Worm (Caenorhabditis elegans) whole organism, L4 larva: Measurements from ENCODE around the gene gcy-33.

Source experiments
- D1046.2 ChIP-seq: fragments of 200-800 bp; sonication (Bioruptor generic); IDR thresholded peaks from 2 replicates; pipeline ENCODE4 v1.3.6; 2022; ENCODE audit warnings: missing genetic modification characterization, missing compliant biosample characterization
- F10B5.3 ChIP-seq: sonication (generic microtip); optimal IDR thresholded peaks from 2 replicates; lab custom pipeline; 2016; ENCODE audit warnings: mild to moderate bottlenecking, missing genetic modification characterization, missing compliant biosample characterization
- F37D6.2 ChIP-seq: sonication (generic microtip); optimal IDR thresholded peaks from 2 replicates; lab custom pipeline; 2016; ENCODE audit warnings: mild to moderate bottlenecking, missing genetic modification characterization, missing compliant biosample characterization
- R02D3.7 ChIP-seq: fragments of 150-350 bp; sonication (generic microtip); optimal IDR thresholded peaks from 3 replicates; lab custom pipeline; 2014; ENCODE audit warnings: missing biosample characterization, missing genetic modification characterization
- T26A8.4 ChIP-seq: fragments of 200-800 bp; sonication (Bioruptor generic); IDR thresholded peaks from 2 replicates; pipeline ENCODE4 v1.3.6; 2022; ENCODE audit warnings: missing genetic modification characterization, missing compliant biosample characterization
- Y105C5A.15 ChIP-seq: fragments of 200-800 bp; sonication (Bioruptor generic); IDR thresholded peaks from 2 replicates; pipeline ENCODE4 v1.3.6; 2022; ENCODE audit warnings: missing genetic modification characterization, missing compliant biosample characterization
- Y48G9A.11 ChIP-seq: fragments of 200-800 bp; sonication (Bioruptor generic); IDR thresholded peaks from 2 replicates; pipeline ENCODE4 v1.3.6; 2022; ENCODE audit warnings: missing genetic modification reagents, missing genetic modification characterization, missing compliant biosample characterization
- ZK546.5 ChIP-seq, 2 experiments: sonication (generic microtip); optimal IDR thresholded peaks; 2 replicates each; lab custom pipeline; 2017; ENCODE audit warnings: missing biosample characterization in 2 of 2, missing genetic modification characterization in 2 of 2
- aly-2 ChIP-seq: sonication (generic microtip); optimal IDR thresholded peaks from 2 replicates; lab custom pipeline; 2018; ENCODE audit warnings: missing biosample characterization, missing genetic modification characterization
- ama-1 ChIP-seq: fragments of 150-350 bp; optimal IDR thresholded peaks from 2 replicates; lab custom pipeline; 2014; ENCODE audit warnings: inconsistent platforms, mixed read lengths
- arid-1 ChIP-seq: fragments of 200-800 bp; sonication (Bioruptor generic); conservative IDR thresholded peaks from 2 replicates; pipeline ENCODE4 v1.3.6; 2022; ENCODE audit warnings: missing genetic modification reagents, missing genetic modification characterization, missing compliant biosample characterization
- ceh-20 ChIP-seq: fragments of 200-800 bp; sonication (Bioruptor generic); IDR thresholded peaks from 2 replicates; pipeline ENCODE4 v1.3.6; 2022; ENCODE audit warnings: missing genetic modification reagents, missing genetic modification characterization, missing compliant biosample characterization
- ceh-44 ChIP-seq: fragments of 200-800 bp; sonication (Bioruptor generic); IDR thresholded peaks from 2 replicates; pipeline ENCODE4 v1.3.6; 2022; ENCODE audit warnings: missing genetic modification reagents, missing genetic modification characterization, missing compliant biosample characterization
- ceh-62 ChIP-seq: sonication (generic microtip); optimal IDR thresholded peaks from 2 replicates; lab custom pipeline; 2017; ENCODE audit warnings: missing biosample characterization, missing genetic modification characterization
- ceh-82 ChIP-seq: sonication (generic microtip); optimal IDR thresholded peaks from 2 replicates; lab custom pipeline; 2017; ENCODE audit warnings: missing biosample characterization, missing genetic modification characterization
- cey-2 ChIP-seq: sonication (generic microtip); optimal IDR thresholded peaks from 3 replicates; lab custom pipeline; 2017; ENCODE audit warnings: missing genetic modification characterization, mild to moderate bottlenecking, missing compliant biosample characterization, antibody characterized with exemption, borderline replicate concordance; ENCODE audit not compliant: insufficient read depth
- daf-12 ChIP-seq: fragments of 150-350 bp; optimal IDR thresholded peaks from 2 replicates; lab custom pipeline; 2014; ENCODE audit warnings: missing biosample characterization, missing genetic modification reagents, missing genetic modification characterization
- dmd-6 ChIP-seq: fragments of 200-800 bp; sonication (Bioruptor generic); IDR thresholded peaks from 2 replicates; pipeline ENCODE4 v1.3.6; 2022; ENCODE audit warnings: missing genetic modification reagents, missing genetic modification characterization, missing compliant biosample characterization
- dmd-8 ChIP-seq: fragments of 200-800 bp; sonication (Bioruptor generic); IDR thresholded peaks from 2 replicates; pipeline ENCODE4 v1.3.6; 2022; ENCODE audit warnings: missing genetic modification characterization, missing compliant biosample characterization
- egl-27 ChIP-seq: sonication (generic microtip); optimal IDR thresholded peaks from 3 replicates; lab custom pipeline; 2017; ENCODE audit warnings: missing biosample characterization, missing genetic modification reagents, missing genetic modification characterization
- hmg-1.1 ChIP-seq: fragments of 200-800 bp; sonication (Bioruptor generic); IDR thresholded peaks from 2 replicates; pipeline ENCODE4 v1.3.6; 2022; ENCODE audit warnings: missing genetic modification reagents, missing genetic modification characterization, missing compliant biosample characterization
- jun-1 ChIP-seq: fragments of 150-350 bp; optimal IDR thresholded peaks from 2 replicates; lab custom pipeline; 2014; ENCODE audit warnings: missing biosample characterization, missing genetic modification reagents, missing genetic modification characterization
- lin-1 ChIP-seq: fragments of 200-800 bp; sonication (Bioruptor generic); IDR thresholded peaks from 2 replicates; pipeline ENCODE4 v1.3.6; 2022; ENCODE audit warnings: missing genetic modification reagents, missing genetic modification characterization, missing compliant biosample characterization
- lin-13 ChIP-seq: fragments of 150-350 bp; optimal IDR thresholded peaks from 2 replicates; lab custom pipeline; 2014; ENCODE audit warnings: missing biosample characterization, missing genetic modification reagents, missing genetic modification characterization
- lin-38 ChIP-seq: fragments of 200-800 bp; sonication (Bioruptor generic); IDR thresholded peaks from 2 replicates; pipeline ENCODE4 v1.3.6; 2022; ENCODE audit warnings: missing genetic modification reagents, missing genetic modification characterization, missing compliant biosample characterization
- lin-39 ChIP-seq: fragments of 150-350 bp; optimal IDR thresholded peaks from 2 replicates; lab custom pipeline; 2014; ENCODE audit warnings: missing biosample characterization, missing genetic modification reagents, missing genetic modification characterization
- lsy-2 ChIP-seq, 2 experiments: fragments of 150-350 bp in 1 of 2; sonication (generic microtip) in 1 of 2; optimal IDR thresholded peaks; 2 replicates each; lab custom pipeline; 2014 to 2017; ENCODE audit warnings: missing biosample characterization in 2 of 2, missing genetic modification characterization in 2 of 2
- madf-5 ChIP-seq, 2 experiments: fragments of 200-800 bp; sonication (Bioruptor generic); IDR thresholded peaks; 2 replicates each; pipeline ENCODE4 v1.3.6; 2022; ENCODE audit warnings: missing compliant biosample characterization in 2 of 2, missing genetic modification characterization in 2 of 2
- madf-9 ChIP-seq: fragments of 200-800 bp; sonication (Bioruptor generic); conservative IDR thresholded peaks from 2 replicates; pipeline ENCODE4 v1.3.6; 2022; ENCODE audit warnings: missing genetic modification reagents, missing genetic modification characterization, missing compliant biosample characterization
- mdl-1 ChIP-seq, 2 experiments: fragments of 150-350 bp in 1 of 2; sonication (generic microtip) in 1 of 2; optimal IDR thresholded peaks; 2 replicates each; lab custom pipeline; 2014 to 2017; ENCODE audit warnings: missing biosample characterization in 2 of 2, missing genetic modification characterization in 2 of 2
- mep-1 ChIP-seq: fragments of 150-350 bp; sonication (generic microtip); optimal IDR thresholded peaks from 3 replicates; lab custom pipeline; 2014; ENCODE audit warnings: missing biosample characterization, missing genetic modification characterization
- mes-2 ChIP-seq: sonication (generic microtip); optimal IDR thresholded peaks from 2 replicates; lab custom pipeline; 2016; ENCODE audit warnings: missing genotype, mild to moderate bottlenecking, missing genetic modification characterization, missing compliant biosample characterization; ENCODE audit not compliant: poor library complexity, severe bottlenecking
- mxl-2 ChIP-seq: fragments of 200-800 bp; sonication (Bioruptor generic); conservative IDR thresholded peaks from 2 replicates; pipeline ENCODE4 v1.3.6; 2022; ENCODE audit warnings: missing genetic modification reagents, missing genetic modification characterization, missing compliant biosample characterization
- nhr-10 ChIP-seq: fragments of 150-350 bp; optimal IDR thresholded peaks from 2 replicates; lab custom pipeline; 2014; ENCODE audit warnings: missing biosample characterization, missing genetic modification characterization
- nhr-237 ChIP-seq: sonication (generic microtip); optimal IDR thresholded peaks from 2 replicates; lab custom pipeline; 2017; ENCODE audit warnings: missing biosample characterization, missing genetic modification characterization
- nhr-28 ChIP-seq: fragments of 150-350 bp; optimal IDR thresholded peaks from 2 replicates; lab custom pipeline; 2014; ENCODE audit warnings: missing biosample characterization, missing genetic modification characterization
- nhr-76 ChIP-seq: fragments of 150-350 bp; optimal IDR thresholded peaks from 2 replicates; lab custom pipeline; 2014; ENCODE audit warnings: missing biosample characterization, missing genetic modification characterization
- nhr-77 ChIP-seq: fragments of 150-350 bp; optimal IDR thresholded peaks from 2 replicates; lab custom pipeline; 2014; ENCODE audit warnings: missing biosample characterization, missing genetic modification characterization
- php-3 ChIP-seq: fragments of 200-800 bp; sonication (Bioruptor generic); IDR thresholded peaks from 2 replicates; pipeline ENCODE4 v1.3.6; 2022; ENCODE audit warnings: missing genetic modification reagents, missing genetic modification characterization, missing compliant biosample characterization
- rbr-2 ChIP-seq: sonication (generic microtip); optimal IDR thresholded peaks from 2 replicates; lab custom pipeline; 2016; ENCODE audit warnings: missing genotype, missing genetic modification characterization, missing compliant biosample characterization
- sdz-12 ChIP-seq: fragments of 200-800 bp; sonication (Bioruptor generic); optimal IDR thresholded peaks from 2 replicates; lab custom pipeline; 2018; ENCODE audit warnings: mild to moderate bottlenecking, missing genetic modification characterization, missing compliant biosample characterization
- snpc-1.2 ChIP-seq: fragments of 200-800 bp; sonication (Bioruptor generic); IDR thresholded peaks from 2 replicates; pipeline ENCODE4 v1.3.6; 2022; ENCODE audit warnings: missing genetic modification reagents, missing genetic modification characterization, missing compliant biosample characterization
- spr-1 ChIP-seq: sonication (generic microtip); optimal IDR thresholded peaks from 2 replicates; lab custom pipeline; 2016; ENCODE audit warnings: mild to moderate bottlenecking, missing genetic modification characterization, missing compliant biosample characterization
- spr-3 ChIP-seq: fragments of 200-800 bp; sonication (Bioruptor generic); optimal IDR thresholded peaks from 2 replicates; lab custom pipeline; 2018; ENCODE audit warnings: mild to moderate bottlenecking, missing genetic modification characterization, missing compliant biosample characterization
- tra-1 ChIP-seq: fragments of 200-800 bp; sonication (Bioruptor generic); IDR thresholded peaks from 2 replicates; pipeline ENCODE4 v1.3.6; 2022; ENCODE audit warnings: missing genetic modification reagents, missing genetic modification characterization, missing compliant biosample characterization
- unc-39 ChIP-seq: sonication (generic microtip); optimal IDR thresholded peaks from 2 replicates; lab custom pipeline; 2017; ENCODE audit warnings: missing biosample characterization, missing genetic modification characterization
- unc-62 ChIP-seq, 3 experiments: fragments of 150-350 bp in 1 of 3; sonication (generic microtip); optimal IDR thresholded peaks in 2 of 3; peaks in 1 of 3; 1 replicate in 1 of 3; 2 replicates in 2 of 3; lab custom pipeline; 2014 to 2017; ENCODE audit warnings: missing biosample characterization in 3 of 3, missing genetic modification characterization in 3 of 3, missing genetic modification reagents in 3 of 3, missing genotype in 1 of 3
- zag-1 ChIP-seq: fragments of 150-350 bp; optimal IDR thresholded peaks from 2 replicates; lab custom pipeline; 2014; ENCODE audit warnings: missing biosample characterization, missing genetic modification characterization
- zip-11 ChIP-seq: fragments of 200-800 bp; sonication (Bioruptor generic); IDR thresholded peaks from 2 replicates; pipeline ENCODE4 v1.3.6; 2022; ENCODE audit warnings: missing genetic modification characterization, missing compliant biosample characterization
- ztf-11 ChIP-seq: fragments of 150-350 bp; optimal IDR thresholded peaks from 2 replicates; lab custom pipeline; 2014; ENCODE audit warnings: missing biosample characterization, missing genetic modification characterization

Gene gcy-33

DNA sequence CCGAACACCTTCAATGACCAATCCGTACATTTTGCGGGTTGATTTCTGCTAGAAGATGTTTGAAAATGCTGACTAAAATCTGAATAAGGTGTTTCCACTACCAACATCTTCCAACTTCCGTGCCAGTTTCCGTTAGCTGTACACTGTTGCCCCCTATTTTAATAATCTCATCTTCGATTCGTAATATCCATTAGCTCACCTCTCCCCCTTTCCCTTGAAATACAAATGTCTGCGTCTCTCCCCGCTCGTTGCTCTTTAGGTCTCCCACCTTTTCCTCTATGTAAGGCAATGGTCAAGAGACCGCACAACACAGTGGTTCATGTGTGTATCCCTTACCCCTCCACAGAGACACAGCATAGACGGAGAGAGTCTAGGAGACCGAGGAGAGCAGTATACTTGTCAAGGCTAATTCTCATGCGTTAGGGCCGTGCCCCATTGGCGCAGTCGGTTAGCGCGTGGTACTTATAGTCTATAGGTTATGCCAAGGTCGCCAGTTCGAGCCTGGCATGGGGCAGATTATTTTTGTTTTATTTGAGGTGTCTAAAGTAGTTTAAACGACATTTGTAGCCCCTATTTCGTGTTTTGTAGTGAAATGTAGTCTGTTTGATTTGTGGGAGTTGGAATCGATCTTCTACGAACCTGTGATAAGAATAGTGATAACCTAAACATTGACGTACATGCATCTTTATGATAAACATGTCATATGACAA lies at the start of gene gcy-33:
TSS of gene gcy-33 (minus strand) at position 51 of the 710 bp plus-strand sequence.
- TF ChIP-seq spr-1 (tag; lab: Kevin White, UChicago) = peak; percentile 75
- peak; percentile 89 for TF ChIP-seq dmd-6 (GFP tag; lab: Robert Waterston, UW)
- TF ChIP-seq nhr-77 (tag; lab: Kevin White, UChicago) = peak; percentile 40
- peak; percentile 98 for TF ChIP-seq hmg-1.1 (GFP tag; lab: Robert Waterston, UW)
- no peak for TF ChIP-seq R02D3.7 (tag; lab: Kevin White, UChicago)
- no peak for TF ChIP-seq unc-39 (tag; lab: Kevin White, UChicago)
- no peak for TF ChIP-seq ceh-82 (tag; lab: Kevin White, UChicago)
- TF ChIP-seq sdz-12 (GFP tag; lab: Kevin White, UChicago) = peak; percentile 94
- TF ChIP-seq dmd-8 (GFP tag; lab: Robert Waterston, UW) = peak; percentile 73; the same call in 1 of the 2 replicates
- TF ChIP-seq daf-12 (tag; lab: Kevin White, UChicago) = no peak
- peak; percentile 60 to 79; a peak in 2 of 4 replicates for TF ChIP-seq madf-5 (GFP tag; IDR thresholded peaks at IDR 0.05; lab: Robert Waterston, UW)
- peak; percentile 80 for TF ChIP-seq spr-3 (GFP tag; lab: Kevin White, UChicago)
- TF ChIP-seq lin-38 = peak; percentile 83
- no peak for TF ChIP-seq lin-39 (tag; lab: Kevin White, UChicago)
- TF ChIP-seq nhr-76 (tag; lab: Kevin White, UChicago) = no peak
- TF ChIP-seq nhr-237 = no peak
- peak; percentile 32 for TF ChIP-seq F37D6.2 (tag; lab: Kevin White, UChicago)
- TF ChIP-seq mxl-2 (GFP tag; lab: Robert Waterston, UW) = peak; percentile 64; the same call in 1 of the 2 replicates
- TF ChIP-seq ceh-44 (GFP tag; lab: Robert Waterston, UW) = peak; percentile 86
- peak in 1 of 2 experiments; percentile 51 for TF ChIP-seq unc-62 (GFP tag; optimal IDR thresholded peaks at IDR 0.05 in 1 of 2; lab: Kevin White, UChicago)
- no peak for TF ChIP-seq unc-62 (tag; optimal IDR thresholded peaks at IDR 0.05; lab: Kevin White, UChicago)
- TF ChIP-seq php-3 (GFP tag; lab: Robert Waterston, UW) = peak; percentile 93
- TF ChIP-seq egl-27 = peak; percentile 24
- peak; percentile 66 for TF ChIP-seq lin-13 (GFP tag; lab: Kevin White, UChicago)
- no peak for TF ChIP-seq ztf-11 (tag; lab: Kevin White, UChicago)
- TF ChIP-seq madf-9 (GFP tag; lab: Robert Waterston, UW) = peak; percentile 91
- peak; percentile 12 for TF ChIP-seq jun-1 (tag; lab: Kevin White, UChicago)
- peak; percentile 87 for TF ChIP-seq mep-1 (tag; lab: Kevin White, UChicago)
- TF ChIP-seq F10B5.3 (tag; lab: Kevin White, UChicago) = peak; percentile 37
- TF ChIP-seq snpc-1.2 = peak; percentile 89
- TF ChIP-seq rbr-2 (tag; lab: Kevin White, UChicago) = peak; percentile 86
- TF ChIP-seq arid-1 (GFP tag; lab: Robert Waterston, UW) = peak; percentile 87
- peak in 1 of 2 experiments; percentile 74 for TF ChIP-seq lsy-2 (tag; optimal IDR thresholded peaks at IDR 0.05; lab: Kevin White, UChicago)
- TF ChIP-seq D1046.2 (GFP tag; lab: Robert Waterston, UW) = peak; percentile 84; the same call in 1 of the 2 replicates
- TF ChIP-seq ceh-20 (GFP tag; lab: Robert Waterston, UW) = peak; percentile 73
- peak; percentile 82 for TF ChIP-seq Y48G9A.11 (GFP tag; lab: Robert Waterston, UW)
- TF ChIP-seq tra-1 (GFP tag; lab: Robert Waterston, UW) = peak; percentile 77
- TF ChIP-seq cey-2 (tag; lab: Kevin White, UChicago) = no peak
- no peak for TF ChIP-seq ceh-62 (tag; lab: Kevin White, UChicago)
- TF ChIP-seq aly-2 (tag; lab: Kevin White, UChicago) = no peak
- peak; percentile 78 for TF ChIP-seq nhr-10 (tag; lab: Kevin White, UChicago)
- TF ChIP-seq zip-11 (GFP tag; lab: Robert Waterston, UW) = 0 out of 2 replicates have a peak, but pooled peaks have one; percentile 34
- peak; percentile 96 for TF ChIP-seq lin-1
- TF ChIP-seq T26A8.4 (GFP tag; lab: Robert Waterston, UW) = peak; percentile 92
- TF ChIP-seq ama-1 (lab: Kevin White, UChicago) = no peak
- TF ChIP-seq mdl-1 (tag; optimal IDR thresholded peaks at IDR 0.05; lab: Kevin White, UChicago) = peak; percentile 44 to 79
- TF ChIP-seq ZK546.5 (tag; optimal IDR thresholded peaks at IDR 0.05; lab: Kevin White, UChicago) = no peak
- TF ChIP-seq mes-2 (tag; lab: Kevin White, UChicago) = peak; percentile 88
- TF ChIP-seq nhr-28 (tag; lab: Kevin White, UChicago) = peak; percentile 99
- TF ChIP-seq Y105C5A.15 = peak; percentile 89
- no peak for TF ChIP-seq zag-1 (tag; lab: Kevin White, UChicago)
